Fruit fly (Drosophila melanogaster) whole organism, prepupa: ENCODE results near the gene Eip75B.

Experiments
- CG10631 ChIP-seq: fragments of 200-800 bp; sonication (Bioruptor generic); optimal IDR thresholded peaks from 2 replicates; lab custom pipeline; 2016; ENCODE audit warnings: missing biosample characterization, missing genetic modification characterization
- CG10669 ChIP-seq: fragments of 200-800 bp; sonication (Bioruptor generic); optimal IDR thresholded peaks from 3 replicates; lab custom pipeline; 2018; ENCODE audit warnings: missing biosample characterization, mild to moderate bottlenecking, missing genetic modification characterization, moderate library complexity
- CG11762 ChIP-seq: fragments of 200-800 bp; sonication (Bioruptor generic); optimal IDR thresholded peaks from 3 replicates; lab custom pipeline; 2016; ENCODE audit warnings: missing biosample characterization, missing genetic modification characterization; ENCODE audit not compliant: insufficient read depth
- CG11902 ChIP-seq: fragments of 200-800 bp; sonication (Bioruptor generic); optimal IDR thresholded peaks from 3 replicates; lab custom pipeline; 2016; ENCODE audit warnings: missing biosample characterization, missing genetic modification characterization
- CG1621 ChIP-seq: fragments of 200-800 bp; sonication (Bioruptor generic); optimal IDR thresholded peaks from 3 replicates; lab custom pipeline; 2018; ENCODE audit warnings: missing biosample characterization, mild to moderate bottlenecking, missing genetic modification characterization
- CG16779 ChIP-seq: fragments of 200-800 bp; sonication (Bioruptor generic); optimal IDR thresholded peaks from 3 replicates; lab custom pipeline; 2017; ENCODE audit warnings: missing biosample characterization, mild to moderate bottlenecking, missing genetic modification characterization
- CG3032 ChIP-seq: fragments of 200-800 bp; optimal IDR thresholded peaks from 2 replicates; lab custom pipeline; 2019; ENCODE audit warnings: missing biosample characterization, mild to moderate bottlenecking, missing genetic modification characterization, moderate library complexity
- CG31627 ChIP-seq: fragments of 200-800 bp; sonication (Bioruptor generic); optimal IDR thresholded peaks from 3 replicates; lab custom pipeline; 2016; ENCODE audit warnings: missing biosample characterization, missing genetic modification characterization
- CG32006 ChIP-seq: fragments of 200-800 bp; sonication (Bioruptor generic); optimal IDR thresholded peaks from 3 replicates; lab custom pipeline; 2017; ENCODE audit warnings: missing biosample characterization, mild to moderate bottlenecking, missing genetic modification characterization
- CG6808 ChIP-seq: fragments of 200-800 bp; sonication (Bioruptor generic); optimal IDR thresholded peaks from 3 replicates; lab custom pipeline; 2017; ENCODE audit warnings: missing biosample characterization, missing genetic modification characterization, mild to moderate bottlenecking, moderate library complexity, missing genetic modification reagents
- CG6854 ChIP-seq: fragments of 200-800 bp; sonication (Bioruptor generic); optimal IDR thresholded peaks from 2 replicates; lab custom pipeline; 2017; ENCODE audit warnings: missing biosample characterization, mild to moderate bottlenecking, missing genetic modification characterization
- CG7368 ChIP-seq: fragments of 200-800 bp; sonication (Bioruptor generic); optimal IDR thresholded peaks from 3 replicates; lab custom pipeline; 2016; ENCODE audit warnings: missing biosample characterization, missing genetic modification characterization
- CG8319 ChIP-seq: fragments of 200-800 bp; sonication (Bioruptor generic); optimal IDR thresholded peaks from 3 replicates; lab custom pipeline; 2016; ENCODE audit warnings: missing biosample characterization, missing genetic modification characterization
- CG9139 ChIP-seq: fragments of 200-800 bp; sonication (Bioruptor generic); optimal IDR thresholded peaks from 3 replicates; lab custom pipeline; 2017; ENCODE audit warnings: missing biosample characterization, mild to moderate bottlenecking, missing genetic modification characterization
- Eip78C ChIP-seq: fragments of 200-800 bp; sonication (Bioruptor generic); peaks from one replicate; lab custom pipeline; 2016; ENCODE audit warnings: missing biosample characterization, missing genetic modification characterization
- Ets21C ChIP-seq: fragments of 200-800 bp; sonication (Bioruptor generic); optimal IDR thresholded peaks from 3 replicates; lab custom pipeline; 2016; ENCODE audit warnings: missing biosample characterization, missing genetic modification characterization
- Ets96B ChIP-seq: fragments of 200-800 bp; optimal IDR thresholded peaks from 2 replicates; lab custom pipeline; 2019; ENCODE audit warnings: missing biosample characterization, mild to moderate bottlenecking, missing genetic modification characterization, moderate library complexity
- Hr4 ChIP-seq: fragments of 200-800 bp; sonication (Bioruptor generic); optimal IDR thresholded peaks from 3 replicates; lab custom pipeline; 2016; ENCODE audit warnings: missing biosample characterization, missing genetic modification characterization
- Lpt ChIP-seq: fragments of 200-800 bp; sonication (Bioruptor generic); optimal IDR thresholded peaks from 3 replicates; lab custom pipeline; 2016; ENCODE audit warnings: missing biosample characterization, missing genetic modification characterization
- Met ChIP-seq: fragments of 200-800 bp; sonication (Bioruptor generic); optimal IDR thresholded peaks from 3 replicates; lab custom pipeline; 2016; ENCODE audit warnings: missing biosample characterization, missing genetic modification characterization
- OdsH ChIP-seq: fragments of 200-800 bp; sonication (Bioruptor generic); optimal IDR thresholded peaks from 3 replicates; lab custom pipeline; 2016; ENCODE audit warnings: missing biosample characterization, missing genetic modification characterization
- Smox ChIP-seq: fragments of 200-800 bp; sonication (Bioruptor generic); optimal IDR thresholded peaks from 3 replicates; lab custom pipeline; 2016; ENCODE audit warnings: missing biosample characterization, missing genetic modification characterization
- Sox14 ChIP-seq: fragments of 200-800 bp; sonication (Bioruptor generic); optimal IDR thresholded peaks from 3 replicates; lab custom pipeline; 2016; ENCODE audit warnings: missing biosample characterization, missing genetic modification characterization
- Sox15 ChIP-seq: fragments of 200-800 bp; sonication (Bioruptor generic); optimal IDR thresholded peaks from 3 replicates; lab custom pipeline; 2016; ENCODE audit warnings: missing biosample characterization, missing genetic modification characterization
- acj6 ChIP-seq: fragments of 200-800 bp; sonication (Bioruptor generic); optimal IDR thresholded peaks from 3 replicates; lab custom pipeline; 2016; ENCODE audit warnings: missing biosample characterization, missing genetic modification characterization
- cyc ChIP-seq: fragments of 200-800 bp; sonication (Bioruptor generic); optimal IDR thresholded peaks from 3 replicates; lab custom pipeline; 2016; ENCODE audit warnings: missing biosample characterization, missing genetic modification characterization
- dac ChIP-seq: fragments of 200-800 bp; sonication (Bioruptor generic); optimal IDR thresholded peaks from 2 replicates; lab custom pipeline; 2017; ENCODE audit warnings: missing biosample characterization, mild to moderate bottlenecking, missing genetic modification characterization
- eg ChIP-seq: fragments of 200-800 bp; sonication (Bioruptor generic); IDR thresholded peaks from 3 replicates; pipeline ENCODE4 v1.3.6; 2022; ENCODE audit warnings: missing biosample characterization, missing genetic modification characterization
- fd59A ChIP-seq: fragments of 200-800 bp; sonication (Bioruptor generic); optimal IDR thresholded peaks from 2 replicates; lab custom pipeline; 2017; ENCODE audit warnings: missing biosample characterization, mild to moderate bottlenecking, missing genetic modification characterization, missing genetic modification reagents
- fkh ChIP-seq: fragments of 200-800 bp; sonication (Bioruptor generic); optimal IDR thresholded peaks from 3 replicates; lab custom pipeline; 2017; ENCODE audit warnings: missing biosample characterization, mild to moderate bottlenecking, missing genetic modification characterization, moderate library complexity
- lz ChIP-seq: fragments of 200-800 bp; sonication (Bioruptor generic); optimal IDR thresholded peaks from 3 replicates; lab custom pipeline; 2016; ENCODE audit warnings: missing biosample characterization, missing genetic modification characterization
- net ChIP-seq: fragments of 200-800 bp; sonication (Bioruptor generic); optimal IDR thresholded peaks from 3 replicates; lab custom pipeline; 2016; ENCODE audit warnings: missing biosample characterization, missing genetic modification characterization
- salr ChIP-seq, 2 experiments: fragments of 200-800 bp; sonication (Bioruptor generic); optimal IDR thresholded peaks; 3 replicates each; lab custom pipeline; 2016 to 2018; ENCODE audit warnings: missing biosample characterization in 2 of 2, missing genetic modification characterization in 2 of 2, mild to moderate bottlenecking in 1 of 2
- spab ChIP-seq: fragments of 200-800 bp; sonication (Bioruptor generic); optimal IDR thresholded peaks from 2 replicates; lab custom pipeline; 2017; ENCODE audit warnings: missing biosample characterization, mild to moderate bottlenecking, missing genetic modification characterization, missing genetic modification reagents
- ss ChIP-seq, 2 experiments: fragments of 200-800 bp; sonication (Bioruptor generic); optimal IDR thresholded peaks; 2 replicates in 1 of 2; 3 replicates in 1 of 2; lab custom pipeline; 2017 to 2018; ENCODE audit warnings: mild to moderate bottlenecking in 2 of 2, missing biosample characterization in 2 of 2, missing genetic modification characterization in 2 of 2, moderate library complexity in 1 of 2
- svp ChIP-seq: fragments of 200-800 bp; sonication (Bioruptor generic); peaks from one replicate; lab custom pipeline; 2016; ENCODE audit warnings: missing biosample characterization, missing genetic modification characterization
- topi ChIP-seq: fragments of 200-800 bp; sonication (Bioruptor generic); optimal IDR thresholded peaks from 3 replicates; lab custom pipeline; 2016; ENCODE audit warnings: missing biosample characterization, missing genetic modification characterization
- vri ChIP-seq: fragments of 200-800 bp; sonication (Bioruptor generic); optimal IDR thresholded peaks from 3 replicates; lab custom pipeline; 2016; ENCODE audit warnings: missing biosample characterization, mild to moderate bottlenecking, missing genetic modification characterization

Gene Eip75B

dm6 chr3L:17922182-17923102 lies 142.1 kb downstream of the Eip75B start:
- TF ChIP-seq CG6808 (GFP tag; lab: Kevin White, UChicago) (peak; percentile 23), Lpt (no peak), Sox14 (GFP tag; lab: Kevin White, UChicago) (no peak), fkh (GFP tag; lab: Kevin White, UChicago) (peak; percentile 53), vri (peak; percentile 83), salr (GFP tag; optimal IDR thresholded peaks at IDR 0.05; lab: Kevin White, UChicago) (no peak), svp (GFP tag; lab: Kevin White, UChicago) (peak; percentile 69), CG16779 (no peak), CG10631 (GFP tag; lab: Kevin White, UChicago) (no peak), CG31627 (no peak), Smox (GFP tag; lab: Kevin White, UChicago) (no peak), CG9139 (GFP tag; lab: Kevin White, UChicago) (peak; percentile 4), spab (GFP tag; lab: Kevin White, UChicago) (no peak)

- no peak for TF ChIP-seq Ets21C
- peak; percentile 90 for TF ChIP-seq svp (GFP tag; lab: Kevin White, UChicago)
- no peak for TF ChIP-seq CG6854 (GFP tag; lab: Kevin White, UChicago)
- TF ChIP-seq topi (GFP tag; lab: Kevin White, UChicago): no peak
- no peak for TF ChIP-seq CG10669 (GFP tag; lab: Kevin White, UChicago)
- no peak for TF ChIP-seq eg (GFP tag; lab: Robert Waterston, UW)
- no peak for TF ChIP-seq CG31627
- no peak for TF ChIP-seq Smox (GFP tag; lab: Kevin White, UChicago)
- TF ChIP-seq fkh (GFP tag; lab: Kevin White, UChicago): peak; percentile 7
- no peak for TF ChIP-seq dac
- TF ChIP-seq CG11762 (GFP tag; lab: Kevin White, UChicago): no peak
- no peak for TF ChIP-seq cyc
- TF ChIP-seq vri: peak; percentile 48
- TF ChIP-seq CG7368 (GFP tag; lab: Kevin White, UChicago): no peak
Measured at dm6 chr3L:17921462-17921861, 143.0 kb downstream of the Eip75B start.

- no peak for TF ChIP-seq CG8319 (GFP tag; lab: Kevin White, UChicago)
- TF ChIP-seq cyc: no peak
- TF ChIP-seq fd59A: no peak
- no peak for TF ChIP-seq salr (GFP tag; optimal IDR thresholded peaks at IDR 0.05; lab: Kevin White, UChicago)
- TF ChIP-seq CG1621: no peak
- TF ChIP-seq Ets96B (tag; lab: Kevin White, UChicago): peak; percentile 15
- no peak for TF ChIP-seq OdsH (GFP tag; lab: Kevin White, UChicago)
- TF ChIP-seq net (GFP tag; lab: Kevin White, UChicago): no peak
- TF ChIP-seq CG32006: no peak
- peak in 1 of 2 experiments; percentile 17 for TF ChIP-seq ss (GFP tag; optimal IDR thresholded peaks at IDR 0.05; lab: Kevin White, UChicago)
- TF ChIP-seq topi (GFP tag; lab: Kevin White, UChicago): peak; percentile 6
- peak; percentile 81 for TF ChIP-seq Eip78C (GFP tag; lab: Kevin White, UChicago)
- peak; percentile 1 for TF ChIP-seq Met (GFP tag; lab: Kevin White, UChicago)
- TF ChIP-seq eg (GFP tag; lab: Robert Waterston, UW): no peak
- peak; percentile 8 for TF ChIP-seq vri
- no peak for TF ChIP-seq Sox15
- TF ChIP-seq Hr4 (GFP tag; lab: Kevin White, UChicago): peak; percentile 1
- TF ChIP-seq CG3032 (tag; lab: Kevin White, UChicago): peak; percentile 11
- TF ChIP-seq svp (GFP tag; lab: Kevin White, UChicago): peak; percentile 67
- no peak for TF ChIP-seq CG9139 (GFP tag; lab: Kevin White, UChicago)
- no peak for TF ChIP-seq CG10669 (GFP tag; lab: Kevin White, UChicago)
- TF ChIP-seq acj6 (GFP tag; lab: Kevin White, UChicago): peak; percentile 8
- no peak for TF ChIP-seq lz
- TF ChIP-seq Lpt: no peak
- TF ChIP-seq CG11902 (GFP tag; lab: Kevin White, UChicago): no peak
- TF ChIP-seq, all 60 proteins: peak for 10
Measured at dm6 chr3L:17917687-17918434, 146.6 kb downstream of the Eip75B start.
